Worm (Caenorhabditis elegans): Measurements from ENCODE around the gene R02D5.6.

R02D5.6 gene

ce11 chrV:14482728-14483210 is 35.1 kb downstream of the R02D5.6 start, which contains the start of gene R02D5.3:
TSS of gene R02D5.3 (plus strand) at chrV:14483160.
- TF ChIP-seq fax-1 (tag; optimal IDR thresholded peaks at IDR 0.05) = no peak
- no peak for TF ChIP-seq rnt-1 (tag; optimal IDR thresholded peaks at IDR 0.05)
- no peak for TF ChIP-seq ceh-22 (tag; optimal IDR thresholded peaks at IDR 0.05)
- TF ChIP-seq dve-1 (tag; optimal IDR thresholded peaks at IDR 0.05) = no peak
- TF ChIP-seq ceh-48 (tag; optimal IDR thresholded peaks at IDR 0.05) = no peak
- no peak for TF ChIP-seq ceh-30 (tag; optimal IDR thresholded peaks at IDR 0.05)
- no peak for TF ChIP-seq unc-42 (tag; optimal IDR thresholded peaks at IDR 0.05)
- TF ChIP-seq nfya-1 (tag; optimal IDR thresholded peaks at IDR 0.05) = no peak
- TF ChIP-seq hlh-30 (tag; optimal IDR thresholded peaks at IDR 0.05; ENCODE audit: insufficient read depth) = no peak
- no peak for TF ChIP-seq Y22D7AL.16 (tag; optimal IDR thresholded peaks at IDR 0.05)
- no peak for TF ChIP-seq elt-4 (tag; optimal IDR thresholded peaks at IDR 0.05)
- no peak for TF ChIP-seq ceh-18 (tag; optimal IDR thresholded peaks at IDR 0.05)
- no peak for TF ChIP-seq C08G9.2 (tag; optimal IDR thresholded peaks at IDR 0.05)
- TF ChIP-seq che-1 (tag; optimal IDR thresholded peaks at IDR 0.05) = no peak
- no peak for TF ChIP-seq ceh-6 (GFP tag; optimal IDR thresholded peaks at IDR 0.05)
- TF ChIP-seq mec-3 (tag; optimal IDR thresholded peaks at IDR 0.05; ENCODE audit: borderline replicate concordance) = no peak

DNA sequence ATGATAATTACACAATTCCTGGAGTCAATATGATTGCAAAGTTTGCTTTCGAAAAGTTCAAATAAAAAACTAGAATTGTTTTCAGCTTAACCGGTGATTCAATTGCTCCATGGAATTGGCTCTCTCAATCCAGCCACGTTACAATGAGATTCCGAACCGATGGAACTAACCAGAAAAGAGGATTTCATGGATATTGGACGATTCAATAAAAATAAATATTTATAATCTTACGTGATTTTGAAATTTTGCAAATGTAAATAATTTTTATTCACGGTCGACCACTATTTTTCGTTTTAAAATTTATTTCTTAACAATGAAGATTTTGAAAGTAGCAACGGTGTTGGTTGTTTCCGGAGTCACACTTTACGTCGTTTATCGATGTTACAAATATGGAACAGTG is 35.9 kb downstream of the R02D5.6 start, which contains the start of gene R02D5.10:
Gene R02D5.10 (plus strand): TSS at position 301 of the 400 bp plus-strand sequence.
- TF ChIP-seq lin-11 (tag; optimal IDR thresholded peaks at IDR 0.05) (no peak), ceh-22 (tag; optimal IDR thresholded peaks at IDR 0.05) (no peak), hlh-8 (tag; optimal IDR thresholded peaks at IDR 0.05) (no peak)

DNA sequence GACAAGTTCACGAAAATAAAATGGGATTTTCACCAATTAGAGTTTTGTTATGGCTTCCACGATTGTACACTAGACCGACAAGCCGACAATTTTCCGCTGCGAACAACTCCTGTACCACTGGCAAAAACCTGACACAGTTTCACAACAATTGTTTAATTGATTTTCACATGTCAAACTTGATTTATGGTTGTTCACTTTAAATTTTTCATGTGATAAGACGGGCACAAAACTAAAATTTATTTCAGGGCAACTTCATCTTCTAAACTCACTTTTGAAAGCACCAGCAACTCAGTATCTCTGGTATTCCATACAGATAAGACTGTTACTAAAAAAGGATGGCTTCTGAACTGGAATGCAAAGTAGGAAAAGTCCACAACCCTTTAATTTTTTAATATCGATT is 36.5 kb downstream of the R02D5.6 start, which contains the start of gene R02D5.7:
Gene R02D5.7 (minus strand): TSS at position 101 of the 400 bp plus-strand sequence.
- TF ChIP-seq elt-4 (tag; optimal IDR thresholded peaks at IDR 0.05) = no peak
- TF ChIP-seq ceh-30 (tag; optimal IDR thresholded peaks at IDR 0.05) = no peak
- TF ChIP-seq hlh-13 (GFP tag; optimal IDR thresholded peaks at IDR 0.05) = no peak

- TF ChIP-seq sdc-2 (tag; optimal IDR thresholded peaks at IDR 0.05) = no peak
- no peak for TF ChIP-seq odd-2 (tag; optimal IDR thresholded peaks at IDR 0.05)
- TF ChIP-seq mec-3 (tag; optimal IDR thresholded peaks at IDR 0.05; ENCODE audit: borderline replicate concordance) = no peak
- no peak for TF ChIP-seq ztf-16 (tag; optimal IDR thresholded peaks at IDR 0.05)
- TF ChIP-seq ceh-19 (GFP tag; optimal IDR thresholded peaks at IDR 0.05) = no peak
- TF ChIP-seq F13H6.1 (tag; optimal IDR thresholded peaks at IDR 0.05) = no peak
- no peak for TF ChIP-seq ahr-1 (tag; optimal IDR thresholded peaks at IDR 0.05)
- no peak for TF ChIP-seq fkh-10 (GFP tag; optimal IDR thresholded peaks at IDR 0.05)
- no peak for TF ChIP-seq tbx-7 (tag; optimal IDR thresholded peaks at IDR 0.05)
These were observed 37.4 kb downstream of the R02D5.6 start for ce11 chrV:14480533-14480932.

- TF ChIP-seq pqm-1 (tag; optimal IDR thresholded peaks at IDR 0.05) (no peak), mec-3 (tag; optimal IDR thresholded peaks at IDR 0.05; ENCODE audit: borderline replicate concordance) (no peak), pha-4 (tag; optimal IDR thresholded peaks at IDR 0.05) (no peak), ztf-16 (tag; optimal IDR thresholded peaks at IDR 0.05) (no peak), nhr-232 (tag; optimal IDR thresholded peaks at IDR 0.05) (no peak), odd-2 (tag; optimal IDR thresholded peaks at IDR 0.05) (no peak), eyg-1 (tag; optimal IDR thresholded peaks at IDR 0.05) (no peak), syd-9 (tag; optimal IDR thresholded peaks at IDR 0.05) (no peak), pax-1 (tag; optimal IDR thresholded peaks at IDR 0.05) (no peak), fax-1 (tag; optimal IDR thresholded peaks at IDR 0.05) (no peak), fkh-6 (tag; optimal IDR thresholded peaks at IDR 0.05) (no peak), hlh-8 (tag; optimal IDR thresholded peaks at IDR 0.05) (no peak), sox-2 (GFP tag; IDR thresholded peaks at IDR 0.05) (no peak), npax-4 (tag; optimal IDR thresholded peaks at IDR 0.05) (no peak), gmeb-2 (tag; optimal IDR thresholded peaks at IDR 0.05) (no peak), unc-55 (GFP tag; optimal IDR thresholded peaks at IDR 0.05) (no peak), che-1 (tag; optimal IDR thresholded peaks at IDR 0.05) (no peak)
These were observed 38.9 kb downstream of the R02D5.6 start, which contains the start of gene clec-55 for ce11 chrV:14478979-14479378. TSS of gene clec-55 (plus strand) at chrV:14479279.
